Worm (Caenorhabditis elegans) whole organism, L4/young adult: ENCODE results near the gene pcp-1.

Experiments used
- W03F9.2 ChIP-seq: fragments of 150-350 bp; optimal IDR thresholded peaks from 2 replicates; lab custom pipeline; 2014; ENCODE audit warnings: missing biosample characterization, missing genetic modification characterization
- dao-5 ChIP-seq: sonication (generic microtip); optimal IDR thresholded peaks from 2 replicates; lab custom pipeline; 2016; ENCODE audit warnings: missing genotype, missing genetic modification characterization, moderate library complexity, missing compliant biosample characterization
- him-1 ChIP-seq: sonication (generic microtip); optimal IDR thresholded peaks from 2 replicates; lab custom pipeline; 2016; ENCODE audit warnings: missing genotype, missing genetic modification reagents, missing genetic modification characterization, missing compliant biosample characterization

DNA sequence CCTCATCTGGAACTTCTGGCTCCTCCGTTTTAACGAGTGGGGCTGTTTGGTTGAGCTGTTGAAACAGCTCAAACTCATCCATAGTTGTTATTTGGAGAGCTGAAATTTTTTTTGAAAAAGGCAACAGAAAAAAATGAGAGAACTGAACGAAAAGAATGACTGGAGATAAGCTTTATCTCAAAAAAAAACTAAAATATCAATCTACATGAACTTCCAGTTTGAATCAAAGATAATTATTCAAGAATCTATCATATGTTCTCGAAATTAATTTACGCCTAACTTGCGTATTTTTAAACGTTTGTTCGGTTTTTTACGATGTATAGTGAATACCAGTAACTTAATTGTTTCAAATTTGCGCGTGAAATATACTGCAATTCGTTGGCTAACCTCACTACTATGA, 49.3 kb upstream of the pcp-1 start, which contains the start of gene lin-13:
- no peak for TF ChIP-seq dao-5 (tag; lab: Kevin White, UChicago)
- TF ChIP-seq W03F9.2 (tag; lab: Kevin White, UChicago): no peak
- TF ChIP-seq him-1: no peak
